Worm (Caenorhabditis elegans): ENCODE data around the gene W08E12.8.
"Not testable (repeated sequence)": the region's sequence is repeated elsewhere in the genome, so short reads cannot be mapped to it uniquely, and the experiment has no call there.

ce11 chrIV:3313311-3313710 is 21.1 kb downstream of the W08E12.8 start:
- not testable (repeated sequence) for TF ChIP-seq nhr-12, nhr-11, dmd-4 (tag; optimal IDR thresholded peaks at IDR 0.05)

Measured in whole organism, L2 larva.